Fruit fly (Drosophila melanogaster) whole organism, embryonic: ENCODE results near the gene PIP82.

Experiments
- ATbp ChIP-seq: fragments of 200-800 bp; sonication (Bioruptor generic); optimal IDR thresholded peaks from 2 replicates; lab custom pipeline; 2017; ENCODE audit warnings: missing biosample characterization, mild to moderate bottlenecking, missing genetic modification characterization, missing genetic modification reagents
- Atf-2 ChIP-seq: fragments of 200-800 bp; sonication (Bioruptor generic); optimal IDR thresholded peaks from 2 replicates; lab custom pipeline; 2016; ENCODE audit warnings: missing biosample characterization, missing genetic modification characterization
- Atf6 ChIP-seq: fragments of 200-800 bp; sonication (Bioruptor generic); IDR thresholded peaks from 2 replicates; pipeline ENCODE4 v1.3.6; 2022; ENCODE audit warnings: missing biosample characterization, missing genetic modification characterization
- CG11093 ChIP-seq: fragments of 200-800 bp; sonication (Bioruptor generic); IDR thresholded peaks from 3 replicates; pipeline ENCODE4 v1.3.6; 2022; ENCODE audit warnings: missing biosample characterization, missing genetic modification characterization
- CG11456 ChIP-seq: fragments of 200-800 bp; sonication (Bioruptor generic); IDR thresholded peaks from 3 replicates; pipeline ENCODE4 v1.3.6; 2022; ENCODE audit warnings: missing biosample characterization, missing genetic modification characterization
- CG11560 ChIP-seq: fragments of 200-800 bp; sonication (Bioruptor generic); IDR thresholded peaks from 3 replicates; pipeline ENCODE4 v1.3.6; 2022; ENCODE audit warnings: missing biosample characterization, missing genetic modification characterization
- CG11723 ChIP-seq: fragments of 200-800 bp; sonication (Bioruptor generic); optimal IDR thresholded peaks from 2 replicates; lab custom pipeline; 2017; ENCODE audit warnings: missing biosample characterization, mild to moderate bottlenecking, missing genetic modification characterization
- CG13424 ChIP-seq: fragments of 200-800 bp; sonication (Bioruptor generic); optimal IDR thresholded peaks from 2 replicates; lab custom pipeline; 2019; ENCODE audit warnings: missing biosample characterization, mild to moderate bottlenecking, missing genetic modification characterization, moderate library complexity
- CG15696 ChIP-seq: fragments of 200-800 bp; sonication (Bioruptor generic); optimal IDR thresholded peaks from 2 replicates; lab custom pipeline; 2019; ENCODE audit warnings: missing biosample characterization, mild to moderate bottlenecking, missing genetic modification characterization, moderate library complexity
- CG16779 ChIP-seq: fragments of 200-800 bp; sonication (Bioruptor generic); IDR thresholded peaks from 2 replicates; pipeline ENCODE4 v1.3.6; 2022; ENCODE audit warnings: missing biosample characterization, missing genetic modification characterization
- CG16813 ChIP-seq: fragments of 200-800 bp; sonication (Bioruptor generic); IDR thresholded peaks from 3 replicates; pipeline ENCODE4 v1.3.6; 2022; ENCODE audit warnings: missing biosample characterization, missing genetic modification characterization; ENCODE audit not compliant: partially characterized antibody
- CG34376 ChIP-seq: fragments of 200-800 bp; sonication (Bioruptor generic); optimal IDR thresholded peaks from 2 replicates; lab custom pipeline; 2018; ENCODE audit warnings: missing biosample characterization, mild to moderate bottlenecking, missing genetic modification characterization
- CG34422 ChIP-seq: fragments of 200-800 bp; sonication (Bioruptor generic); IDR thresholded peaks from 3 replicates; pipeline ENCODE4 v1.3.6; 2022; ENCODE audit warnings: missing biosample characterization, missing genetic modification characterization
- CG42726 ChIP-seq: fragments of 200-800 bp; sonication (Bioruptor generic); IDR thresholded peaks from 2 replicates; pipeline ENCODE4 v1.3.6; 2022; ENCODE audit warnings: missing biosample characterization, missing genetic modification characterization; ENCODE audit not compliant: partially characterized antibody
- CG4360 ChIP-seq: fragments of 200-800 bp; sonication (Bioruptor generic); IDR thresholded peaks from 2 replicates; pipeline ENCODE4 v1.3.6; 2022; ENCODE audit warnings: missing biosample characterization, missing genetic modification characterization
- CG4820 ChIP-seq: fragments of 200-800 bp; sonication (Bioruptor generic); optimal IDR thresholded peaks from 3 replicates; lab custom pipeline; 2016; ENCODE audit warnings: missing biosample characterization, missing genetic modification characterization
- CG7987 ChIP-seq: fragments of 200-800 bp; sonication (Bioruptor generic); optimal IDR thresholded peaks from 2 replicates; lab custom pipeline; 2018; ENCODE audit warnings: missing biosample characterization, mild to moderate bottlenecking, missing genetic modification characterization, moderate library complexity
- CG8359 ChIP-seq: fragments of 200-800 bp; sonication (Bioruptor generic); optimal IDR thresholded peaks from 2 replicates; lab custom pipeline; 2017; ENCODE audit warnings: missing biosample characterization, mild to moderate bottlenecking, missing genetic modification characterization, borderline replicate concordance
- Fer1 ChIP-seq: fragments of 200-800 bp; sonication (Bioruptor generic); optimal IDR thresholded peaks from 2 replicates; lab custom pipeline; 2017; ENCODE audit warnings: missing biosample characterization, mild to moderate bottlenecking, missing genetic modification characterization
- Hand ChIP-seq: fragments of 200-800 bp; sonication (Bioruptor generic); optimal IDR thresholded peaks from 2 replicates; lab custom pipeline; 2017; ENCODE audit warnings: mild to moderate bottlenecking, missing biosample characterization, missing genetic modification reagents, missing genetic modification characterization
- Hmx ChIP-seq: fragments of 200-800 bp; sonication (Bioruptor generic); optimal IDR thresholded peaks from 2 replicates; lab custom pipeline; 2016; ENCODE audit warnings: missing biosample characterization, missing genetic modification characterization
- Hr39 ChIP-seq: fragments of >200 bp; optimal IDR thresholded peaks from 2 replicates; lab custom pipeline; 2017
- Hr78 ChIP-seq, 2 experiments: fragments of 200-800 bp in 1 of 2; fragments of >200 bp in 1 of 2; sonication (Bioruptor generic) in 1 of 2; optimal IDR thresholded peaks; 2 replicates each; lab custom pipeline; 2017 to 2019; ENCODE audit warnings: missing biosample characterization in 2 of 2, missing genetic modification characterization in 2 of 2, mild to moderate bottlenecking in 1 of 2, moderate library complexity in 1 of 2
- MBD-R2 ChIP-seq: fragments of 200-800 bp; sonication (Bioruptor generic); IDR thresholded peaks from 2 replicates; pipeline ENCODE4 v1.3.6; 2022; ENCODE audit warnings: missing biosample characterization, missing genetic modification characterization
- NFAT ChIP-seq: fragments of 200-800 bp; sonication (Bioruptor generic); IDR thresholded peaks from 2 replicates; pipeline ENCODE4 v1.3.6; 2022; ENCODE audit warnings: missing biosample characterization, missing genetic modification characterization
- Neu2 ChIP-seq: fragments of 200-800 bp; sonication (Bioruptor generic); optimal IDR thresholded peaks from 3 replicates; lab custom pipeline; 2016; ENCODE audit warnings: missing biosample characterization, missing genetic modification characterization, borderline replicate concordance
- ato ChIP-seq: fragments of 200-800 bp; sonication (Bioruptor generic); IDR thresholded peaks from 2 replicates; pipeline ENCODE4 v1.3.6; 2022; ENCODE audit warnings: missing biosample characterization, missing genetic modification characterization; ENCODE audit not compliant: partially characterized antibody
- cad ChIP-seq: fragments of >200 bp; optimal IDR thresholded peaks from 2 replicates; lab custom pipeline; 2017; ENCODE audit warnings: missing biosample characterization, missing genetic modification characterization
- corto ChIP-seq: fragments of 200-800 bp; sonication (Bioruptor generic); optimal IDR thresholded peaks from 2 replicates; lab custom pipeline; 2016; ENCODE audit warnings: missing biosample characterization, mild to moderate bottlenecking, missing genetic modification characterization, moderate library complexity
- eve ChIP-seq, 2 experiments: fragments of >200 bp; optimal IDR thresholded peaks; 2 replicates each; lab custom pipeline; 2017; ENCODE audit warnings: missing biosample characterization in 2 of 2, missing genetic modification characterization in 2 of 2
- fru ChIP-seq: fragments of >200 bp; optimal IDR thresholded peaks from 2 replicates; lab custom pipeline; 2017
- gce ChIP-seq: fragments of 200-800 bp; sonication (Bioruptor generic); IDR thresholded peaks from 3 replicates; pipeline ENCODE4 v1.3.6; 2022; ENCODE audit warnings: missing biosample characterization, missing genetic modification characterization
- grau ChIP-seq: fragments of 200-800 bp; optimal IDR thresholded peaks from 3 replicates; lab custom pipeline; 2019; ENCODE audit warnings: missing biosample characterization, mild to moderate bottlenecking, missing genetic modification characterization, moderate library complexity
- grn ChIP-seq: fragments of 200-800 bp; sonication (Bioruptor generic); optimal IDR thresholded peaks from 3 replicates; lab custom pipeline; 2017; ENCODE audit warnings: missing biosample characterization, missing genetic modification characterization
- inv ChIP-seq: fragments of 200-800 bp; sonication (Bioruptor generic); IDR thresholded peaks from 2 replicates; pipeline ENCODE4 v1.3.6; 2022; ENCODE audit warnings: missing biosample characterization, missing genetic modification characterization; ENCODE audit not compliant: partially characterized antibody
- jigr1 ChIP-seq: fragments of 200-800 bp; sonication (Bioruptor generic); IDR thresholded peaks from 3 replicates; pipeline ENCODE4 v1.3.6; 2022; ENCODE audit warnings: missing biosample characterization, missing genetic modification characterization
- ken ChIP-seq: fragments of 200-800 bp; sonication (Bioruptor generic); IDR thresholded peaks from 3 replicates; pipeline ENCODE4 v1.3.6; 2022; ENCODE audit warnings: missing biosample characterization, missing genetic modification characterization
- lmd ChIP-seq: fragments of 200-800 bp; sonication (Bioruptor generic); IDR thresholded peaks from 2 replicates; pipeline ENCODE4 v1.3.6; 2022; ENCODE audit warnings: missing biosample characterization, missing genetic modification characterization
- luna ChIP-seq: fragments of 200-800 bp; sonication (Bioruptor generic); optimal IDR thresholded peaks from 2 replicates; lab custom pipeline; 2016; ENCODE audit warnings: missing biosample characterization, missing genetic modification characterization
- psq ChIP-seq: fragments of 200-800 bp; sonication (Bioruptor generic); optimal IDR thresholded peaks from 2 replicates; lab custom pipeline; 2017; ENCODE audit warnings: missing biosample characterization, missing genetic modification characterization
- pzg ChIP-seq: fragments of 200-800 bp; sonication (Bioruptor generic); optimal IDR thresholded peaks from 3 replicates; lab custom pipeline; 2018; ENCODE audit warnings: missing biosample characterization, mild to moderate bottlenecking, missing genetic modification characterization, moderate library complexity
- sc ChIP-seq, 3 experiments: fragments of >200 bp in 2 of 3; fragments of 200-800 bp in 1 of 3; sonication (Bioruptor generic) in 1 of 3; optimal IDR thresholded peaks; 2 replicates in 2 of 3; 3 replicates in 1 of 3; lab custom pipeline; 2017; ENCODE audit warnings: mild to moderate bottlenecking in 1 of 3, missing biosample characterization in 1 of 3, missing genetic modification characterization in 1 of 3, missing genetic modification reagents in 1 of 3
- tio ChIP-seq: fragments of 200-800 bp; sonication (Bioruptor generic); optimal IDR thresholded peaks from 2 replicates; lab custom pipeline; 2017; ENCODE audit warnings: missing biosample characterization, missing genetic modification characterization, inconsistent platforms
- toy ChIP-seq: fragments of 200-800 bp; sonication (Bioruptor generic); IDR thresholded peaks from 2 replicates; pipeline ENCODE4 v1.3.6; 2022; ENCODE audit warnings: missing biosample characterization, missing genetic modification characterization
- ttk ChIP-seq: fragments of 200-800 bp; sonication (Bioruptor generic); IDR thresholded peaks from 2 replicates; pipeline ENCODE4 v2.1.2; 2022; ENCODE audit warnings: missing biosample characterization, missing genetic modification characterization
- tup ChIP-seq: fragments of 200-800 bp; sonication (Bioruptor generic); optimal IDR thresholded peaks from 2 replicates; lab custom pipeline; 2016; ENCODE audit warnings: missing biosample characterization, mild to moderate bottlenecking, missing genetic modification characterization, moderate library complexity
- tx ChIP-seq: fragments of 200-800 bp; sonication (Bioruptor generic); optimal IDR thresholded peaks from 2 replicates; lab custom pipeline; 2016; ENCODE audit warnings: missing biosample characterization, missing genetic modification characterization
- vfl ChIP-seq: fragments of 200-800 bp; sonication (Bioruptor generic); optimal IDR thresholded peaks from 2 replicates; lab custom pipeline; 2016; ENCODE audit warnings: missing biosample characterization, missing genetic modification characterization
- zfh1 ChIP-seq: fragments of 200-800 bp; sonication (Bioruptor generic); IDR thresholded peaks from 3 replicates; pipeline ENCODE4 v1.3.6; 2022; ENCODE audit warnings: missing biosample characterization, missing genetic modification characterization

PIP82 gene

DNA sequence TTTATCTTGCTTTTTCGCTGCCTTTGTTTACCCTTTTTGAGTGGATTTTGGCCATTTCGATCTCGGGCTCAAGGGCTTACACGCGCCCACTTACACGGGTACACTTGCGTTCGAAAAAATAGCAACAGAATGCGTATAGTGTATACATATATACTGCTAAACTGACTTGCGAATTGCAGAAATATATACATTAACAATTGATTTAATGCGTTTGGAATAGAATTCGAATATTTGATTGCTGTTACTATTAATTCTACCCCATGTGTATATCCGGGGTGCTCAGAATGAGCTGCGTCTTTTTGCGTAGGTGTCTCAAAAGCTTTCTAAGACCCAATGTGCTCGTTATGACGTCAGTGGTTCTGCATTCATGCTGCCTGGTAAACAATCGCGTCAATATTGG is 36.0 kb downstream of the PIP82 start (continued):
- TF ChIP-seq cad (GFP tag; lab: Kevin White, UChicago): no peak
- no peak for TF ChIP-seq Hr39 (lab: Kevin White, UChicago)
- TF ChIP-seq NFAT: peak; percentile 72
- TF ChIP-seq vfl (GFP tag; lab: Kevin White, UChicago): no peak
- no peak for TF ChIP-seq Atf-2 (GFP tag; lab: Kevin White, UChicago)
- TF ChIP-seq ttk (GFP tag; lab: Robert Waterston, UW): peak; percentile 43; the same call in 1 of the 2 replicates
- no peak for TF ChIP-seq pzg (GFP tag; lab: Kevin White, UChicago)
- TF ChIP-seq CG16813: no peak
- no peak for TF ChIP-seq CG4820 (GFP tag; lab: Kevin White, UChicago)
- TF ChIP-seq, all 482 proteins: peak for 166

DNA sequence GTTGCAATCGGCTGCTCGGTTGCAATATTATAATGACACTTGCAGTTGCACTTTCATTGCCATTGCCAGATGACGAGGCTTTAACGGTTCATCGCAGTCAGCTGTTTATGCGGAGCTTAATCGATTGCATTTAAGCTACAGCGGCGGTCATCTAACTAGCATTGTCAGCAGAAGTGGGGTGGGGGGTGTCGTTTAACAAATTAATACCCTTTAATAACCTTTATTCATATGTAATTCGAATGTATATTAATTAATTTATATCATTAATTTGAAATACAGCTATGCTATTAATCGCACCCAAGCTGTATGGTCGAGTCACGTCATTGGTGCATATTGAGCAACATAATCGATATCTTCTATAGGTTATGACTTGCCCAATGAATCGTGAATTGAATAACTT is 36.6 kb downstream of the PIP82 start:
- peak; percentile 83 for TF ChIP-seq ATbp
- peak; percentile 79; the same call in 1 of the 3 replicates for TF ChIP-seq gce (GFP tag; lab: Robert Waterston, UW)
- peak; percentile 44; the same call in 1 of the 2 replicates for TF ChIP-seq Atf6 (GFP tag; lab: Robert Waterston, UW)
- TF ChIP-seq luna (GFP tag; lab: Kevin White, UChicago): no peak
- peak; percentile 28 for TF ChIP-seq CG7987 (GFP tag; lab: Kevin White, UChicago)
- peak; percentile 88 for TF ChIP-seq CG34422 (GFP tag; lab: Robert Waterston, UW)
- TF ChIP-seq CG11560 (tag; lab: Robert Waterston, UW): 0 out of 3 replicates have a peak, but pooled peaks have one; percentile 37
- peak in 1 of 2 experiments; percentile 55 for TF ChIP-seq Hr78 (GFP tag; optimal IDR thresholded peaks at IDR 0.05; lab: Kevin White, UChicago)
- TF ChIP-seq grau: peak; percentile 67
- TF ChIP-seq toy: 0 out of 2 replicates have a peak, but pooled peaks have one; percentile 26
- peak; percentile 59 for TF ChIP-seq CG8359 (GFP tag; lab: Kevin White, UChicago)
- TF ChIP-seq Fer1: peak; percentile 62
- TF ChIP-seq sc (optimal IDR thresholded peaks at IDR 0.05; lab: Kevin White, UChicago): no peak
- TF ChIP-seq sc (GFP tag; optimal IDR thresholded peaks at IDR 0.05; lab: Kevin White, UChicago): peak; percentile 59
- peak; percentile 85; the same call in 2 of the 3 replicates for TF ChIP-seq ken (GFP tag; lab: Robert Waterston, UW)
- no peak for TF ChIP-seq inv (GFP tag; lab: Robert Waterston, UW)
- peak; percentile 68; the same call in 1 of the 3 replicates for TF ChIP-seq jigr1
- no peak for TF ChIP-seq tx (GFP tag; lab: Kevin White, UChicago)
- peak in 1 of 2 experiments; percentile 79 for TF ChIP-seq eve (GFP tag; optimal IDR thresholded peaks at IDR 0.05; lab: Kevin White, UChicago)
- peak; percentile 43; the same call in 1 of the 2 replicates for TF ChIP-seq CG4360
- peak; percentile 15 for TF ChIP-seq Hand (GFP tag; lab: Kevin White, UChicago)
- TF ChIP-seq grn (GFP tag; lab: Kevin White, UChicago): no peak
- TF ChIP-seq corto (GFP tag; lab: Kevin White, UChicago): no peak
- no peak for TF ChIP-seq tup (GFP tag; lab: Kevin White, UChicago)
- TF ChIP-seq Hmx (GFP tag; lab: Kevin White, UChicago): no peak
- TF ChIP-seq psq (GFP tag; lab: Kevin White, UChicago): peak; percentile 5
- TF ChIP-seq CG11723 (GFP tag; lab: Kevin White, UChicago): peak; percentile 61
- no peak for TF ChIP-seq CG15696
- TF ChIP-seq fru (lab: Kevin White, UChicago): no peak
- TF ChIP-seq CG16779 (GFP tag; lab: Robert Waterston, UW): no peak
- TF ChIP-seq Neu2 (GFP tag; lab: Kevin White, UChicago): no peak
- peak; percentile 79; the same call in 2 of the 3 replicates for TF ChIP-seq CG11093 (GFP tag; lab: Robert Waterston, UW)
- peak; percentile 79 for TF ChIP-seq CG11456 (GFP tag; lab: Robert Waterston, UW)
- no peak for TF ChIP-seq CG34376
- TF ChIP-seq lmd (GFP tag; lab: Robert Waterston, UW): peak; percentile 83
- peak; percentile 84 for TF ChIP-seq zfh1 (GFP tag; lab: Robert Waterston, UW)
- no peak for TF ChIP-seq CG42726 (GFP tag; lab: Robert Waterston, UW)
- peak; percentile 83 for TF ChIP-seq CG13424 (tag; lab: Kevin White, UChicago)
- TF ChIP-seq MBD-R2: peak; percentile 33; the same call in 1 of the 2 replicates
- TF ChIP-seq ato (GFP tag; lab: Robert Waterston, UW): no peak
- TF ChIP-seq tio (GFP tag; lab: Kevin White, UChicago): peak; percentile 53
